Worm (Caenorhabditis elegans) whole organism, L1 larva: Measurements from ENCODE around the gene lido-6.

Experiments
- aly-2 ChIP-seq: fragments of 150-350 bp; optimal IDR thresholded peaks from 2 replicates; lab custom pipeline; 2014; ENCODE audit warnings: missing biosample characterization, missing genetic modification characterization
- ceh-82 ChIP-seq, 3 experiments: fragments of 150-350 bp in 1 of 3; sonication (generic microtip) in 2 of 3; optimal IDR thresholded peaks; 2 replicates each; lab custom pipeline; 2014 to 2017; ENCODE audit warnings: missing biosample characterization in 3 of 3, missing genetic modification characterization in 3 of 3
- grh-1 ChIP-seq: fragments of 200-800 bp; sonication (Bioruptor generic); IDR thresholded peaks from 2 replicates; pipeline ENCODE4 v1.3.6; 2022; ENCODE audit warnings: missing genetic modification reagents, missing genetic modification characterization, missing compliant biosample characterization
- lin-15B ChIP-seq: fragments of 150-350 bp; sonication (generic microtip); optimal IDR thresholded peaks from 3 replicates; lab custom pipeline; 2014; ENCODE audit warnings: missing biosample characterization, missing genetic modification characterization
- mef-2 ChIP-seq: fragments of 150-350 bp; optimal IDR thresholded peaks from 2 replicates; lab custom pipeline; 2014; ENCODE audit warnings: missing biosample characterization, missing genetic modification characterization
- nhr-12 ChIP-seq: sonication (generic microtip); optimal IDR thresholded peaks from 2 replicates; lab custom pipeline; 2017; ENCODE audit warnings: missing biosample characterization, missing genetic modification characterization
- nhr-28 ChIP-seq: fragments of 150-350 bp; optimal IDR thresholded peaks from 2 replicates; lab custom pipeline; 2014; ENCODE audit warnings: missing biosample characterization, missing genetic modification characterization
- skn-1 ChIP-seq: fragments of 150-350 bp; optimal IDR thresholded peaks from 2 replicates; lab custom pipeline; 2014; ENCODE audit warnings: missing biosample characterization, missing genetic modification characterization
- sptf-1 ChIP-seq: fragments of 150-350 bp; optimal IDR thresholded peaks from 2 replicates; lab custom pipeline; 2014; ENCODE audit warnings: missing biosample characterization, missing genetic modification characterization
- zag-1 ChIP-seq: fragments of 150-350 bp; optimal IDR thresholded peaks from 2 replicates; lab custom pipeline; 2014; ENCODE audit warnings: missing biosample characterization, missing genetic modification characterization

ce11 chrX:17070495-17070894 lies 44.5 kb downstream of the lido-6 start:
- no peak for TF ChIP-seq lin-15B (tag; lab: Kevin White, UChicago)
- TF ChIP-seq mef-2 (tag; lab: Kevin White, UChicago): no peak
- no peak for TF ChIP-seq nhr-12 (tag; lab: Kevin White, UChicago)
- no peak for TF ChIP-seq sptf-1 (tag; lab: Kevin White, UChicago)
- TF ChIP-seq grh-1 (GFP tag; lab: Robert Waterston, UW): no peak
- TF ChIP-seq skn-1: no peak
- no peak for TF ChIP-seq aly-2 (tag; lab: Kevin White, UChicago)
- TF ChIP-seq zag-1: no peak
- no peak for TF ChIP-seq ceh-82 (tag; optimal IDR thresholded peaks at IDR 0.05; lab: Kevin White, UChicago)
- TF ChIP-seq nhr-28 (tag; lab: Kevin White, UChicago): no peak
